Fruit fly (Drosophila melanogaster) whole organism, prepupa: ENCODE data around the gene CAH7.
A peak's percentile ranks its signal among the peaks of the same experiment; 100 is the strongest.

Source experiments
- CG10631 ChIP-seq: fragments of 200-800 bp; sonication (Bioruptor generic); optimal IDR thresholded peaks from 2 replicates; lab custom pipeline; 2016; ENCODE audit warnings: missing biosample characterization, missing genetic modification characterization
- CG10669 ChIP-seq: fragments of 200-800 bp; sonication (Bioruptor generic); optimal IDR thresholded peaks from 3 replicates; lab custom pipeline; 2018; ENCODE audit warnings: missing biosample characterization, mild to moderate bottlenecking, missing genetic modification characterization, moderate library complexity
- CG11762 ChIP-seq: fragments of 200-800 bp; sonication (Bioruptor generic); optimal IDR thresholded peaks from 3 replicates; lab custom pipeline; 2016; ENCODE audit warnings: missing biosample characterization, missing genetic modification characterization; ENCODE audit not compliant: insufficient read depth
- CG15336 ChIP-seq: fragments of 200-800 bp; sonication (Bioruptor generic); IDR thresholded peaks from 2 replicates; pipeline ENCODE4 v1.3.6; 2022; ENCODE audit warnings: missing biosample characterization, missing genetic modification characterization
- CG1621 ChIP-seq: fragments of 200-800 bp; sonication (Bioruptor generic); optimal IDR thresholded peaks from 3 replicates; lab custom pipeline; 2018; ENCODE audit warnings: missing biosample characterization, mild to moderate bottlenecking, missing genetic modification characterization
- CG16779 ChIP-seq: fragments of 200-800 bp; sonication (Bioruptor generic); optimal IDR thresholded peaks from 3 replicates; lab custom pipeline; 2017; ENCODE audit warnings: missing biosample characterization, mild to moderate bottlenecking, missing genetic modification characterization
- CG3032 ChIP-seq: fragments of 200-800 bp; optimal IDR thresholded peaks from 2 replicates; lab custom pipeline; 2019; ENCODE audit warnings: missing biosample characterization, mild to moderate bottlenecking, missing genetic modification characterization, moderate library complexity
- CG31627 ChIP-seq: fragments of 200-800 bp; sonication (Bioruptor generic); optimal IDR thresholded peaks from 3 replicates; lab custom pipeline; 2016; ENCODE audit warnings: missing biosample characterization, missing genetic modification characterization
- CG3919 ChIP-seq: fragments of 200-800 bp; sonication (Bioruptor generic); optimal IDR thresholded peaks from 3 replicates; lab custom pipeline; 2016; ENCODE audit warnings: missing biosample characterization, missing genetic modification characterization
- CG6163 ChIP-seq: fragments of 200-800 bp; sonication (Bioruptor generic); IDR thresholded peaks from 3 replicates; pipeline ENCODE4 v1.3.6; 2022; ENCODE audit warnings: missing biosample characterization, missing genetic modification characterization
- CG6276 ChIP-seq: fragments of 200-800 bp; sonication (Bioruptor generic); optimal IDR thresholded peaks from 2 replicates; lab custom pipeline; 2017; ENCODE audit warnings: missing biosample characterization, mild to moderate bottlenecking, missing genetic modification characterization
- CG6792 ChIP-seq: fragments of 200-800 bp; sonication (Bioruptor generic); optimal IDR thresholded peaks from 3 replicates; lab custom pipeline; 2016; ENCODE audit warnings: missing biosample characterization, missing genetic modification characterization
- CG6808 ChIP-seq: fragments of 200-800 bp; sonication (Bioruptor generic); optimal IDR thresholded peaks from 3 replicates; lab custom pipeline; 2017; ENCODE audit warnings: missing biosample characterization, missing genetic modification characterization, mild to moderate bottlenecking, moderate library complexity, missing genetic modification reagents
- CG7368 ChIP-seq: fragments of 200-800 bp; sonication (Bioruptor generic); optimal IDR thresholded peaks from 3 replicates; lab custom pipeline; 2016; ENCODE audit warnings: missing biosample characterization, missing genetic modification characterization
- CG8319 ChIP-seq: fragments of 200-800 bp; sonication (Bioruptor generic); optimal IDR thresholded peaks from 3 replicates; lab custom pipeline; 2016; ENCODE audit warnings: missing biosample characterization, missing genetic modification characterization
- CG8632 ChIP-seq: fragments of 200-800 bp; sonication (Bioruptor generic); optimal IDR thresholded peaks from 3 replicates; lab custom pipeline; 2016; ENCODE audit warnings: missing biosample characterization, missing genetic modification characterization
- CG9139 ChIP-seq: fragments of 200-800 bp; sonication (Bioruptor generic); optimal IDR thresholded peaks from 3 replicates; lab custom pipeline; 2017; ENCODE audit warnings: missing biosample characterization, mild to moderate bottlenecking, missing genetic modification characterization
- Eip75B ChIP-seq: fragments of 200-800 bp; sonication (Bioruptor generic); optimal IDR thresholded peaks from 3 replicates; lab custom pipeline; 2016; ENCODE audit warnings: missing biosample characterization, missing genetic modification characterization
- Eip78C ChIP-seq: fragments of 200-800 bp; sonication (Bioruptor generic); peaks from one replicate; lab custom pipeline; 2016; ENCODE audit warnings: missing biosample characterization, missing genetic modification characterization
- Eip93F ChIP-seq: fragments of 200-800 bp; sonication (Bioruptor generic); optimal IDR thresholded peaks from 2 replicates; lab custom pipeline; 2016; ENCODE audit warnings: missing biosample characterization, mild to moderate bottlenecking, missing genetic modification characterization
- Ets21C ChIP-seq: fragments of 200-800 bp; sonication (Bioruptor generic); optimal IDR thresholded peaks from 3 replicates; lab custom pipeline; 2016; ENCODE audit warnings: missing biosample characterization, missing genetic modification characterization
- Gug ChIP-seq: fragments of 200-800 bp; sonication (Bioruptor generic); IDR thresholded peaks from 2 replicates; pipeline ENCODE4 v1.3.6; 2022; ENCODE audit warnings: missing biosample characterization, missing genetic modification characterization
- Hr39 ChIP-seq: fragments of 200-800 bp; sonication (Bioruptor generic); optimal IDR thresholded peaks from 2 replicates; lab custom pipeline; 2016; ENCODE audit warnings: missing biosample characterization, missing genetic modification characterization
- Lpt ChIP-seq: fragments of 200-800 bp; sonication (Bioruptor generic); optimal IDR thresholded peaks from 3 replicates; lab custom pipeline; 2016; ENCODE audit warnings: missing biosample characterization, missing genetic modification characterization
- Smox ChIP-seq: fragments of 200-800 bp; sonication (Bioruptor generic); optimal IDR thresholded peaks from 3 replicates; lab custom pipeline; 2016; ENCODE audit warnings: missing biosample characterization, missing genetic modification characterization
- Sox102F ChIP-seq: fragments of 200-800 bp; sonication (Bioruptor generic); optimal IDR thresholded peaks from 2 replicates; lab custom pipeline; 2016; ENCODE audit warnings: missing biosample characterization, mild to moderate bottlenecking, missing genetic modification characterization
- dsx ChIP-seq: fragments of 200-800 bp; optimal IDR thresholded peaks from 3 replicates; lab custom pipeline; 2019; ENCODE audit warnings: missing biosample characterization, mild to moderate bottlenecking, missing genetic modification characterization, moderate library complexity; ENCODE audit not compliant: poor library complexity, severe bottlenecking
- eg ChIP-seq: fragments of 200-800 bp; sonication (Bioruptor generic); IDR thresholded peaks from 3 replicates; pipeline ENCODE4 v1.3.6; 2022; ENCODE audit warnings: missing biosample characterization, missing genetic modification characterization
- fkh ChIP-seq: fragments of 200-800 bp; sonication (Bioruptor generic); optimal IDR thresholded peaks from 3 replicates; lab custom pipeline; 2017; ENCODE audit warnings: missing biosample characterization, mild to moderate bottlenecking, missing genetic modification characterization, moderate library complexity
- lz ChIP-seq: fragments of 200-800 bp; sonication (Bioruptor generic); optimal IDR thresholded peaks from 3 replicates; lab custom pipeline; 2016; ENCODE audit warnings: missing biosample characterization, missing genetic modification characterization
- net ChIP-seq: fragments of 200-800 bp; sonication (Bioruptor generic); optimal IDR thresholded peaks from 3 replicates; lab custom pipeline; 2016; ENCODE audit warnings: missing biosample characterization, missing genetic modification characterization
- pdm3 ChIP-seq: fragments of 200-800 bp; sonication (Bioruptor generic); optimal IDR thresholded peaks from 3 replicates; lab custom pipeline; 2016; ENCODE audit warnings: missing biosample characterization, missing genetic modification characterization
- salr ChIP-seq, 2 experiments: fragments of 200-800 bp; sonication (Bioruptor generic); optimal IDR thresholded peaks; 3 replicates each; lab custom pipeline; 2016 to 2018; ENCODE audit warnings: missing biosample characterization in 2 of 2, missing genetic modification characterization in 2 of 2, mild to moderate bottlenecking in 1 of 2
- ss ChIP-seq, 2 experiments: fragments of 200-800 bp; sonication (Bioruptor generic); optimal IDR thresholded peaks; 2 replicates in 1 of 2; 3 replicates in 1 of 2; lab custom pipeline; 2017 to 2018; ENCODE audit warnings: mild to moderate bottlenecking in 2 of 2, missing biosample characterization in 2 of 2, missing genetic modification characterization in 2 of 2, moderate library complexity in 1 of 2

Gene CAH7

DNA sequence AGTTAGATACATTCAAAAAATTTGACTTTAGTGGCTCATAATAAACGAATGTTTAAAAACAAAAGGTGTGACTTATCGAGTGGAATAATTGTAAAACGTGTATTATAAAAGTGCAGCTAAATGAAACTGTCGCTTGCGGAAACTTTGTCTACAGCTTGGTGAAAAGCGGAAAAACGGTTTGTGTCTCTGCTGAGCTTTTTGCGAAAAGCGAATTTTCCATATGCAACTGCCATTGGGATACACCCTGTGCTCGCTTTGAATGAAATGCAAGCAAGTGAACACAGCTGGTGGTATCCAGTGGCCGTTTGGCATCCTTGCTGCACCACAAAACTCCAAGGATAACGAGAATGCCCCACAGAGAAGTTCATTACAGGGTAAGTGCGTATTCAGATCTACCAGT lies 21.1 kb upstream of the CAH7 start:
- TF ChIP-seq Gug (GFP tag; lab: Robert Waterston, UW) (no peak), CG10669 (no peak), Smox (GFP tag; lab: Kevin White, UChicago) (no peak), fkh (GFP tag; lab: Kevin White, UChicago) (no peak), CG6276 (GFP tag; lab: Kevin White, UChicago) (no peak), pdm3 (GFP tag; lab: Kevin White, UChicago) (no peak), CG11762 (GFP tag; lab: Kevin White, UChicago) (no peak), Lpt (no peak)

DNA sequence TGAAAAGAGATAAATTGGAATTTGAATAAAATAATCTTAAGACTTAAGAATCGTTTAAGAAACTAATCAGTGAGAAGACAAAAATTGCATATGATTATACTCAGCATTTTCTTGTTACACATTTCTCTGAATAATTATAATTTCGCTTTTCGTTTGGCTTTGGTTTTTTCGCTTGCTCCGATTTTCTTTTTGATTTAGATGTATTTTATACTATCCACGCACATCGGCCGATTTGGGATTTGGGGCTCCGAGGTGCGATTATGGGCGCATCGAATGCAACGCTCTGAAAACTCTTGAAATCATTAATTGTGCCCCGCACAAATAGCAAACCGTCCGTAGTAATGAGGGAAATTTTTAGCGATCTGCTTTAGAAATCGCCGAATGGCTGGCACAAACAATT lies 20.5 kb upstream of the CAH7 start:
- no peak for TF ChIP-seq CG1621 (tag; lab: Kevin White, UChicago)
- TF ChIP-seq ss (GFP tag; optimal IDR thresholded peaks at IDR 0.05; lab: Kevin White, UChicago): no peak
- no peak for TF ChIP-seq salr (GFP tag; optimal IDR thresholded peaks at IDR 0.05; lab: Kevin White, UChicago)
- TF ChIP-seq Sox102F: no peak
- TF ChIP-seq CG10631 (GFP tag; lab: Kevin White, UChicago): no peak
- TF ChIP-seq, all 60 proteins: peak for 0

DNA sequence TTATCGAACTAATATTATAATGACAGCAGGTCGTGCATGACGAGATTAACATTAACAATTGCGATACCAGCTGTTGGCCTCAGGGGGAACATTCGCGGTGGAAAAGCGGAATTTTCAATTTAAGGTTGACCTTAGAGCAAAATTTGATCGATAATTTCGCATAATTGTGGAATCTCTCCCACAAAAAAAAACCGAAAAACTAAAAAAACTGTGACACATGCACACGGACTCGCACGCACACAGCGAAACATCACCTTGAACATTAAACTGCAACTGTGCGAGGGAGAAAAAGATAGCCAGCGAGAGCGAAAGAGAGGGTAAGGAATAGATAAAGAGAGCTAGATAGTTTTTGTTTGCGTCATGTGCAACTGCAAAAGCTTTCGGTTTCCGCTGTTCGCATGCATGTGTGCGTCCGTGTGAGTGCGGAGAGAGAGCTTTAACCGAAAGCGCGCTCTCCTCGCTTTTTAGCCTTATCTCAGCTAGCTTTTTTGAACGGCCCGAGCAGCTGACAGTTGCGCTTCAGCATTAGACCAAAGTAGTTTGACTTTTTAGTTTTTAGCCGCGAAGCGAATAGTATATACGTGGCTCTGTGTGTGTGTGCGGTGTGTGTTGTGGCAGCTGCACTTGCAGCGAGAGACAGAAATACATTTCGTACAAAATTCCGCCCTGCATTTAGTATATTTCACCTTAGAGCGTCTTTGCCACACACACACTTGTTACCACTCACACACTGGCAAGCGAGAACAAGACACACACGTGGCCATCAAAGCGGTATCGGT lies 18.6 kb upstream of the CAH7 start:
- TF ChIP-seq net (GFP tag; lab: Kevin White, UChicago) (peak; percentile 3), fkh (GFP tag; lab: Kevin White, UChicago) (peak; percentile 38), CG9139 (no peak), lz (GFP tag; lab: Kevin White, UChicago) (no peak), eg (GFP tag; lab: Robert Waterston, UW) (peak; percentile 52; the same call in 1 of the 3 replicates), CG6276 (GFP tag; lab: Kevin White, UChicago) (peak; percentile 12), CG15336 (peak; percentile 29; the same call in 1 of the 2 replicates), ss (GFP tag; optimal IDR thresholded peaks at IDR 0.05; lab: Kevin White, UChicago) (peak in 1 of 2 experiments; percentile 38), CG6808 (GFP tag; lab: Kevin White, UChicago) (peak; percentile 7), CG8319 (GFP tag; lab: Kevin White, UChicago) (no peak), Eip78C (GFP tag; lab: Kevin White, UChicago) (peak; percentile 34), CG16779 (tag; lab: Kevin White, UChicago) (peak; percentile 66)

DNA sequence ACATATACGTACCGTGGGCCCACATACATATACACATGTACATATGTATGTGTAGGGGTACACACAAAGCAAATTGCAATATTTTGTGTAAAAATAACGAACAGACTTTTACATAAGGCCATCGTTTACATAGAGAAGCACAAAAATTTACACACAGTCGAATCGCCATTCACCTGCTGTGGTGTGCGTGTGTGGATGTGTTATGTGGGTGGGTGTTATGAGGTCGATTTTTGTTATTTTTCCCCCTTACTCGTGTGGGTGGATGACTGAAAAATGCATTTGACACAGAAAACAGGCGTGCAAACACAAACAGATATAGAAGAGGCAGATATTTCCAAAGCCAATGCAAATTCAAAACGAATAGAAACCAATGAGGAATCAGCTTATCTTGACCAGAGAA lies 17.0 kb upstream of the CAH7 start:
- no peak for TF ChIP-seq Sox102F
- TF ChIP-seq net (GFP tag; lab: Kevin White, UChicago): no peak
- TF ChIP-seq Eip93F (GFP tag; lab: Kevin White, UChicago): no peak
- no peak for TF ChIP-seq CG7368

DNA sequence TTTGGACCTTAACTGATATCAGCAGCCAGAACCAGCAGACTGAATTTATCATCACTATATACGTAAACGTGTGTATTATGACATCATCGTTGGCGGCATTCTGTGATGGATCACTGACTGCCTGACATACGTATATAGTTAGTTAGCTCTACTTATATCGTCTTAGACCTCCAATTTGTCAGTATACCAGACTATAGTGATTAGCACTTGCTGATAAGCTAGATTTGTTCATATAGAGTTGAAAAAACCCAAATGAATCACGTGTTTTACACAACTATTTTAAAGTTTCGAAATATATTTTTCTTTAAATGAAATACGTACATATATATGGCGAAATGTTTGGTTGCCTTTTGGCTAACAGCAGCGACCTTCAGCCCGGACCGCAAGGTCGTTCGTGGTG lies 16.3 kb upstream of the CAH7 start:
- TF ChIP-seq dsx (GFP tag; lab: Kevin White, UChicago) (no peak), CG8632 (GFP tag; lab: Kevin White, UChicago) (no peak), CG6808 (GFP tag; lab: Kevin White, UChicago) (no peak), CG16779 (tag; lab: Kevin White, UChicago) (no peak), CG10669 (no peak), Ets21C (GFP tag; lab: Kevin White, UChicago) (no peak), CG3032 (tag; lab: Kevin White, UChicago) (no peak), Hr39 (GFP tag; lab: Kevin White, UChicago) (no peak), Eip75B (no peak), CG31627 (no peak), CG6792 (GFP tag; lab: Kevin White, UChicago) (no peak), CG3919 (no peak), Eip78C (GFP tag; lab: Kevin White, UChicago) (no peak), CG6163 (no peak), CG8319 (GFP tag; lab: Kevin White, UChicago) (no peak)
